Fruit fly (Drosophila melanogaster) whole organism, embryonic: ENCODE measurements around the gene Rab39.

Experiments used
- CG10267 ChIP-seq: fragments of 200-800 bp; sonication (Bioruptor generic); optimal IDR thresholded peaks from 2 replicates; lab custom pipeline; 2018; ENCODE audit warnings: missing biosample characterization, mild to moderate bottlenecking, missing genetic modification characterization, moderate library complexity
- CG10462 ChIP-seq: fragments of 200-800 bp; sonication (Bioruptor generic); optimal IDR thresholded peaks from 2 replicates; lab custom pipeline; 2016; ENCODE audit warnings: missing biosample characterization, missing genetic modification characterization
- CG11695 ChIP-seq: fragments of 200-800 bp; sonication (Bioruptor generic); IDR thresholded peaks from 3 replicates; pipeline ENCODE4 v1.3.6; 2022; ENCODE audit warnings: missing biosample characterization, missing genetic modification characterization
- CG14014 ChIP-seq: fragments of 200-800 bp; sonication (Bioruptor generic); IDR thresholded peaks from 2 replicates; pipeline ENCODE4 v1.3.6; 2022; ENCODE audit warnings: missing biosample characterization, missing genetic modification characterization
- CG14965 ChIP-seq: fragments of 200-800 bp; sonication (Bioruptor generic); optimal IDR thresholded peaks from 2 replicates; lab custom pipeline; 2016; ENCODE audit warnings: missing biosample characterization, missing genetic modification characterization, borderline replicate concordance
- CG15601 ChIP-seq: fragments of 200-800 bp; sonication (Bioruptor generic); optimal IDR thresholded peaks from 3 replicates; lab custom pipeline; 2019; ENCODE audit warnings: missing biosample characterization, mild to moderate bottlenecking, missing genetic modification characterization, moderate library complexity
- CG17361 ChIP-seq: fragments of 200-800 bp; sonication (Bioruptor generic); IDR thresholded peaks from 3 replicates; pipeline ENCODE4 v1.3.6; 2022; ENCODE audit warnings: missing biosample characterization, missing genetic modification characterization
- CG18476 ChIP-seq: fragments of 200-800 bp; sonication (Bioruptor generic); optimal IDR thresholded peaks from 2 replicates; lab custom pipeline; 2016; ENCODE audit warnings: missing biosample characterization, mild to moderate bottlenecking, missing genetic modification characterization
- CG18619 ChIP-seq: fragments of 200-800 bp; sonication (Bioruptor generic); optimal IDR thresholded peaks from 3 replicates; lab custom pipeline; 2017; ENCODE audit warnings: missing biosample characterization, mild to moderate bottlenecking, missing genetic modification characterization
- CG2120 ChIP-seq: fragments of 200-800 bp; sonication (Bioruptor generic); optimal IDR thresholded peaks from 3 replicates; lab custom pipeline; 2016; ENCODE audit warnings: missing biosample characterization, missing genetic modification characterization
- CG2678 ChIP-seq: fragments of 200-800 bp; sonication (Bioruptor generic); optimal IDR thresholded peaks from 3 replicates; lab custom pipeline; 2019; ENCODE audit warnings: missing biosample characterization, mild to moderate bottlenecking, missing genetic modification characterization, moderate library complexity
- CG31224 ChIP-seq: fragments of 200-800 bp; sonication (Bioruptor generic); IDR thresholded peaks from 2 replicates; pipeline ENCODE4 v1.3.6; 2022; ENCODE audit warnings: missing biosample characterization, missing genetic modification characterization
- CG34376 ChIP-seq: fragments of 200-800 bp; sonication (Bioruptor generic); optimal IDR thresholded peaks from 2 replicates; lab custom pipeline; 2018; ENCODE audit warnings: missing biosample characterization, mild to moderate bottlenecking, missing genetic modification characterization
- CG43689 ChIP-seq: fragments of 200-800 bp; sonication (Bioruptor generic); IDR thresholded peaks from 2 replicates; pipeline ENCODE4 v1.3.6; 2022; ENCODE audit warnings: missing biosample characterization, missing genetic modification characterization
- CG4820 ChIP-seq: fragments of 200-800 bp; sonication (Bioruptor generic); optimal IDR thresholded peaks from 3 replicates; lab custom pipeline; 2016; ENCODE audit warnings: missing biosample characterization, missing genetic modification characterization
- CG6689 ChIP-seq: fragments of 200-800 bp; sonication (Bioruptor generic); IDR thresholded peaks from 2 replicates; pipeline ENCODE4 v1.3.6; 2022; ENCODE audit warnings: missing biosample characterization, missing genetic modification characterization
- CG8089 ChIP-seq: fragments of 200-800 bp; sonication (Bioruptor generic); optimal IDR thresholded peaks from 3 replicates; lab custom pipeline; 2016; ENCODE audit warnings: missing biosample characterization, missing genetic modification characterization
- CG8281 ChIP-seq: fragments of 200-800 bp; sonication (Bioruptor generic); optimal IDR thresholded peaks from 2 replicates; lab custom pipeline; 2018; ENCODE audit warnings: missing biosample characterization, mild to moderate bottlenecking, missing genetic modification characterization, moderate library complexity
- D19B ChIP-seq: fragments of 200-800 bp; sonication (Bioruptor generic); optimal IDR thresholded peaks from 2 replicates; lab custom pipeline; 2017; ENCODE audit warnings: missing biosample characterization, mild to moderate bottlenecking, missing genetic modification characterization
- Dip3 ChIP-seq: fragments of 200-800 bp; sonication (Bioruptor generic); optimal IDR thresholded peaks from 3 replicates; lab custom pipeline; 2016; ENCODE audit warnings: missing biosample characterization, missing genetic modification characterization
- Doc3 ChIP-seq: fragments of 200-800 bp; sonication (Bioruptor generic); IDR thresholded peaks from 3 replicates; pipeline ENCODE4 v1.3.6; 2022; ENCODE audit warnings: missing biosample characterization, missing genetic modification characterization; ENCODE audit not compliant: partially characterized antibody
- Fer3 ChIP-seq: fragments of 200-800 bp; sonication (Bioruptor generic); optimal IDR thresholded peaks from 2 replicates; lab custom pipeline; 2018; ENCODE audit warnings: missing biosample characterization, mild to moderate bottlenecking, missing genetic modification characterization, moderate library complexity
- Gsc ChIP-seq: fragments of 200-800 bp; sonication (Bioruptor generic); IDR thresholded peaks from 2 replicates; pipeline ENCODE4 v1.3.6; 2022; ENCODE audit warnings: missing biosample characterization, missing genetic modification characterization
- Hsf ChIP-seq: fragments of 200-800 bp; sonication (Bioruptor generic); optimal IDR thresholded peaks from 3 replicates; lab custom pipeline; 2016; ENCODE audit warnings: missing biosample characterization, missing genetic modification characterization
- Max ChIP-seq: fragments of 200-800 bp; sonication (Bioruptor generic); optimal IDR thresholded peaks from 2 replicates; lab custom pipeline; 2016; ENCODE audit warnings: missing biosample characterization, mild to moderate bottlenecking, missing genetic modification characterization
- Neu2 ChIP-seq: fragments of 200-800 bp; sonication (Bioruptor generic); optimal IDR thresholded peaks from 3 replicates; lab custom pipeline; 2016; ENCODE audit warnings: missing biosample characterization, missing genetic modification characterization, borderline replicate concordance
- Oli ChIP-seq: fragments of 200-800 bp; sonication (Bioruptor generic); optimal IDR thresholded peaks from 2 replicates; lab custom pipeline; 2018; ENCODE audit warnings: missing biosample characterization, mild to moderate bottlenecking, missing genetic modification characterization, moderate library complexity
- Pdp1 ChIP-seq, 2 experiments: fragments of 200-800 bp; sonication (Bioruptor generic); optimal IDR thresholded peaks; 3 replicates each; lab custom pipeline; 2016; ENCODE audit warnings: missing biosample characterization in 2 of 2, missing genetic modification characterization in 2 of 2, mild to moderate bottlenecking in 1 of 2, moderate library complexity in 1 of 2
- Side ChIP-seq: fragments of 200-800 bp; sonication (Bioruptor generic); optimal IDR thresholded peaks from 2 replicates; lab custom pipeline; 2016; ENCODE audit warnings: missing biosample characterization, missing genetic modification characterization
- Usf ChIP-seq: fragments of 200-800 bp; sonication (Bioruptor generic); optimal IDR thresholded peaks from 2 replicates; lab custom pipeline; 2017; ENCODE audit warnings: missing genotype, missing biosample characterization, missing genetic modification characterization
- Xbp1 ChIP-seq: fragments of 200-800 bp; sonication (Bioruptor generic); optimal IDR thresholded peaks from 3 replicates; lab custom pipeline; 2016; ENCODE audit warnings: missing biosample characterization, mild to moderate bottlenecking, missing genetic modification characterization
- ac ChIP-seq: fragments of 200-800 bp; sonication (Bioruptor generic); optimal IDR thresholded peaks from 3 replicates; lab custom pipeline; 2017; ENCODE audit warnings: missing biosample characterization, mild to moderate bottlenecking, missing genetic modification characterization
- az2 ChIP-seq: fragments of 200-800 bp; sonication (Bioruptor generic); optimal IDR thresholded peaks from 3 replicates; lab custom pipeline; 2016; ENCODE audit warnings: missing biosample characterization, missing genetic modification characterization
- disco-r ChIP-seq: fragments of 200-800 bp; sonication (Bioruptor generic); optimal IDR thresholded peaks from 2 replicates; lab custom pipeline; 2016; ENCODE audit warnings: missing biosample characterization, missing genetic modification characterization
- eve ChIP-seq, 2 experiments: fragments of >200 bp; optimal IDR thresholded peaks; 2 replicates each; lab custom pipeline; 2017; ENCODE audit warnings: missing biosample characterization in 2 of 2, missing genetic modification characterization in 2 of 2
- grn ChIP-seq: fragments of 200-800 bp; sonication (Bioruptor generic); optimal IDR thresholded peaks from 3 replicates; lab custom pipeline; 2017; ENCODE audit warnings: missing biosample characterization, missing genetic modification characterization
- gsb-n ChIP-seq: fragments of 200-800 bp; sonication (Bioruptor generic); optimal IDR thresholded peaks from 3 replicates; lab custom pipeline; 2018; ENCODE audit warnings: missing biosample characterization, mild to moderate bottlenecking, missing genetic modification characterization
- jing ChIP-seq: fragments of 200-800 bp; sonication (Bioruptor generic); optimal IDR thresholded peaks from 2 replicates; lab custom pipeline; 2018; ENCODE audit warnings: missing biosample characterization, mild to moderate bottlenecking, missing genetic modification characterization
- lov ChIP-seq, 2 experiments: fragments of 200-800 bp in 1 of 2; fragments of >200 bp in 1 of 2; sonication (Bioruptor generic) in 1 of 2; IDR thresholded peaks in 1 of 2; optimal IDR thresholded peaks in 1 of 2; 2 replicates in 1 of 2; 3 replicates in 1 of 2; pipeline versions ENCODE4 v1.3.6 to Lab custom; 2017 to 2022; ENCODE audit warnings: missing biosample characterization in 1 of 2, missing genetic modification characterization in 1 of 2
- odd ChIP-seq: fragments of 200-800 bp; sonication (Bioruptor generic); optimal IDR thresholded peaks from 2 replicates; lab custom pipeline; 2017; ENCODE audit warnings: missing biosample characterization, mild to moderate bottlenecking, missing genetic modification characterization
- pum ChIP-seq: fragments of 200-800 bp; sonication (Bioruptor generic); optimal IDR thresholded peaks from 2 replicates; lab custom pipeline; 2016; ENCODE audit warnings: missing biosample characterization, missing genetic modification characterization
- rib ChIP-seq: fragments of 200-800 bp; sonication (Bioruptor generic); IDR thresholded peaks from 2 replicates; pipeline ENCODE4 v1.3.6; 2022; ENCODE audit warnings: missing biosample characterization, missing genetic modification characterization
- run ChIP-seq: fragments of 200-800 bp; sonication (Bioruptor generic); optimal IDR thresholded peaks from 3 replicates; lab custom pipeline; 2018; ENCODE audit warnings: missing biosample characterization, mild to moderate bottlenecking, missing genetic modification characterization
- sens ChIP-seq: fragments of 200-800 bp; sonication (Bioruptor generic); peaks from one replicate; lab custom pipeline; 2016; ENCODE audit warnings: missing biosample characterization, missing genetic modification characterization
- sob ChIP-seq: fragments of 200-800 bp; sonication (Bioruptor generic); IDR thresholded peaks from 2 replicates; pipeline ENCODE4 v1.3.6; 2022; ENCODE audit warnings: missing biosample characterization, missing genetic modification characterization
- tin ChIP-seq: fragments of 200-800 bp; sonication (Bioruptor generic); optimal IDR thresholded peaks from 3 replicates; lab custom pipeline; 2016; ENCODE audit warnings: missing biosample characterization, missing genetic modification characterization
- tna ChIP-seq: fragments of 200-800 bp; sonication (Bioruptor generic); IDR thresholded peaks from 2 replicates; pipeline ENCODE4 v1.3.6; 2022; ENCODE audit warnings: missing biosample characterization, missing genetic modification characterization; ENCODE audit not compliant: partially characterized antibody
- tx ChIP-seq: fragments of 200-800 bp; sonication (Bioruptor generic); optimal IDR thresholded peaks from 2 replicates; lab custom pipeline; 2016; ENCODE audit warnings: missing biosample characterization, missing genetic modification characterization
- vvl ChIP-seq: fragments of 200-800 bp; sonication (Bioruptor generic); IDR thresholded peaks from 2 replicates; pipeline ENCODE4 v1.3.6; 2022; ENCODE audit warnings: missing biosample characterization, missing genetic modification characterization
- wdn ChIP-seq: fragments of 200-800 bp; sonication (Bioruptor generic); IDR thresholded peaks from 2 replicates; pipeline ENCODE4 v1.3.6; 2022; ENCODE audit warnings: missing biosample characterization, missing genetic modification characterization

The Rab39 gene

DNA sequence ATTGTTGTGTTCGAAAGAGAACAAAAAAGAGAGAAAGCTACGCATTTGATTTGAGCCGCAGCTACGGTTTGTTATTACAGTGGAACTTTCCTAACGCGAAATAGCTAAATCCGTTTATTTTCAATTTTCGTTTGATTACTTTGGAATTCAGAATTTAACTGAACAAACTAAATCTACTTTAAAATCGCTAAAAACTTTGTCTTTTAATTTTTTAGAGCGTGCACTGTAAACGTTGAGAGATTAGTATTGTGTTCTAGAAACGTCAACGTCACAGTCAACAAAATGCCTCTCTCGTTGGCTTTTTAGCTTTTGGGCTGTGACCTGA, 42.0 kb upstream of the Rab39 start (continued):
- TF ChIP-seq CG18476 (GFP tag; lab: Kevin White, UChicago) (peak; percentile 39), Side (GFP tag; lab: Kevin White, UChicago) (peak; percentile 72)

DNA sequence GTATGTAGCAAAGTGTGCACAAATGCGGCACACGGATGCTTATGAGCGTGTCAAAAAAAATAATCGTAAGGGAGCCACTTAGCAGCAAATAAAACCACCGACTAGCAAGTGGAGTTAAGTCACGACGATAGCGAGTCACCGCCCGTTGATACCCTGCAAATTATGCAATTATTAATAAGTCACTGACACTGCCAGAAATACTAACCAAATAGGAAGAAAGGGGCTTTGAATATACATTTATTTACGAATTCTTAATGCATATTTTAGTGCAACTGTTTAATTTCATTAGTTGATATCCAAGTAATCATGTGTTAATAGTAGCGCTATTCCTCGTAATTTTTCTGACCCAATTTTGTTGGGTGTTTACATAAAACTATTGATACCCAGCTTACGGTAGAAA, 41.3 kb upstream of the Rab39 start:
- TF ChIP-seq CG17361 (GFP tag; lab: Robert Waterston, UW) (no peak), CG31224 (GFP tag; lab: Robert Waterston, UW) (no peak), odd (GFP tag; lab: Kevin White, UChicago) (no peak), Usf (GFP tag; lab: Kevin White, UChicago) (no peak), D19B (GFP tag; lab: Kevin White, UChicago) (peak; percentile 82), az2 (GFP tag; lab: Kevin White, UChicago) (no peak), tin (GFP tag; lab: Kevin White, UChicago) (no peak), CG11695 (GFP tag; lab: Robert Waterston, UW) (no peak), CG4820 (GFP tag; lab: Kevin White, UChicago) (no peak), CG2120 (GFP tag; lab: Kevin White, UChicago) (peak; percentile 6), ac (GFP tag; lab: Kevin White, UChicago) (no peak), CG43689 (no peak), Gsc (GFP tag; lab: Robert Waterston, UW) (no peak), lov (optimal IDR thresholded peaks at IDR 0.05; lab: Kevin White, UChicago) (no peak), lov (GFP tag; IDR thresholded peaks at IDR 0.05; lab: Robert Waterston, UW) (no peak), gsb-n (tag; lab: Kevin White, UChicago) (no peak), sob (no peak), disco-r (no peak), run (no peak), Pdp1 (GFP tag; optimal IDR thresholded peaks at IDR 0.05; lab: Kevin White, UChicago) (peak in 1 of 2 experiments; percentile 46), Xbp1 (peak; percentile 12), Hsf (GFP tag; lab: Kevin White, UChicago) (no peak), wdn (GFP tag; lab: Robert Waterston, UW) (no peak), CG14965 (no peak), CG10267 (no peak), CG8089 (GFP tag; lab: Kevin White, UChicago) (no peak), CG10462 (GFP tag; lab: Kevin White, UChicago) (no peak), pum (GFP tag; lab: Kevin White, UChicago) (no peak), vvl (no peak), CG14014 (GFP tag; lab: Robert Waterston, UW) (no peak), CG18619 (GFP tag; lab: Kevin White, UChicago) (no peak), eve (GFP tag; optimal IDR thresholded peaks at IDR 0.05; lab: Kevin White, UChicago) (no peak), Neu2 (GFP tag; lab: Kevin White, UChicago) (no peak), sens (GFP tag; lab: Kevin White, UChicago) (peak; percentile 80), grn (GFP tag; lab: Kevin White, UChicago) (no peak), CG2678 (tag; lab: Kevin White, UChicago) (peak; percentile 23), CG8281 (tag; lab: Kevin White, UChicago) (no peak), Doc3 (GFP tag; lab: Robert Waterston, UW) (no peak), tx (GFP tag; lab: Kevin White, UChicago) (no peak), CG15601 (tag; lab: Kevin White, UChicago) (no peak), Dip3 (GFP tag; lab: Kevin White, UChicago) (no peak), jing (GFP tag; lab: Kevin White, UChicago) (no peak), rib (GFP tag; lab: Robert Waterston, UW) (no peak), CG34376 (GFP tag; lab: Kevin White, UChicago) (no peak), CG6689 (GFP tag; lab: Robert Waterston, UW) (no peak), Max (GFP tag; lab: Kevin White, UChicago) (no peak), tna (GFP tag; lab: Robert Waterston, UW) (no peak), Fer3 (no peak), Oli (peak; percentile 10)
